Fruit fly (Drosophila melanogaster) whole organism, prepupa: ENCODE measurements around the gene Or98b.

Source experiments
- CG10631 ChIP-seq: fragments of 200-800 bp; sonication (Bioruptor generic); optimal IDR thresholded peaks from 2 replicates; lab custom pipeline; 2016; ENCODE audit warnings: missing biosample characterization, missing genetic modification characterization
- CG10669 ChIP-seq: fragments of 200-800 bp; sonication (Bioruptor generic); optimal IDR thresholded peaks from 3 replicates; lab custom pipeline; 2018; ENCODE audit warnings: missing biosample characterization, mild to moderate bottlenecking, missing genetic modification characterization, moderate library complexity
- CG11294 ChIP-seq: fragments of 200-800 bp; sonication (Bioruptor generic); IDR thresholded peaks from 2 replicates; pipeline ENCODE4 v1.3.6; 2022; ENCODE audit warnings: missing biosample characterization, missing genetic modification characterization
- CG11902 ChIP-seq: fragments of 200-800 bp; sonication (Bioruptor generic); optimal IDR thresholded peaks from 3 replicates; lab custom pipeline; 2016; ENCODE audit warnings: missing biosample characterization, missing genetic modification characterization
- CG15336 ChIP-seq: fragments of 200-800 bp; sonication (Bioruptor generic); IDR thresholded peaks from 2 replicates; pipeline ENCODE4 v1.3.6; 2022; ENCODE audit warnings: missing biosample characterization, missing genetic modification characterization
- CG1621 ChIP-seq: fragments of 200-800 bp; sonication (Bioruptor generic); optimal IDR thresholded peaks from 3 replicates; lab custom pipeline; 2018; ENCODE audit warnings: missing biosample characterization, mild to moderate bottlenecking, missing genetic modification characterization
- CG16779 ChIP-seq: fragments of 200-800 bp; sonication (Bioruptor generic); optimal IDR thresholded peaks from 3 replicates; lab custom pipeline; 2017; ENCODE audit warnings: missing biosample characterization, mild to moderate bottlenecking, missing genetic modification characterization
- CG3032 ChIP-seq: fragments of 200-800 bp; optimal IDR thresholded peaks from 2 replicates; lab custom pipeline; 2019; ENCODE audit warnings: missing biosample characterization, mild to moderate bottlenecking, missing genetic modification characterization, moderate library complexity
- CG31627 ChIP-seq: fragments of 200-800 bp; sonication (Bioruptor generic); optimal IDR thresholded peaks from 3 replicates; lab custom pipeline; 2016; ENCODE audit warnings: missing biosample characterization, missing genetic modification characterization
- CG34406 ChIP-seq: fragments of 200-800 bp; sonication (Bioruptor generic); optimal IDR thresholded peaks from 3 replicates; lab custom pipeline; 2016; ENCODE audit warnings: missing biosample characterization, missing genetic modification characterization
- CG3919 ChIP-seq: fragments of 200-800 bp; sonication (Bioruptor generic); optimal IDR thresholded peaks from 3 replicates; lab custom pipeline; 2016; ENCODE audit warnings: missing biosample characterization, missing genetic modification characterization
- CG6163 ChIP-seq: fragments of 200-800 bp; sonication (Bioruptor generic); IDR thresholded peaks from 3 replicates; pipeline ENCODE4 v1.3.6; 2022; ENCODE audit warnings: missing biosample characterization, missing genetic modification characterization
- CG6276 ChIP-seq: fragments of 200-800 bp; sonication (Bioruptor generic); optimal IDR thresholded peaks from 2 replicates; lab custom pipeline; 2017; ENCODE audit warnings: missing biosample characterization, mild to moderate bottlenecking, missing genetic modification characterization
- CG6792 ChIP-seq: fragments of 200-800 bp; sonication (Bioruptor generic); optimal IDR thresholded peaks from 3 replicates; lab custom pipeline; 2016; ENCODE audit warnings: missing biosample characterization, missing genetic modification characterization
- CG7368 ChIP-seq: fragments of 200-800 bp; sonication (Bioruptor generic); optimal IDR thresholded peaks from 3 replicates; lab custom pipeline; 2016; ENCODE audit warnings: missing biosample characterization, missing genetic modification characterization
- CG8319 ChIP-seq: fragments of 200-800 bp; sonication (Bioruptor generic); optimal IDR thresholded peaks from 3 replicates; lab custom pipeline; 2016; ENCODE audit warnings: missing biosample characterization, missing genetic modification characterization
- CG9139 ChIP-seq: fragments of 200-800 bp; sonication (Bioruptor generic); optimal IDR thresholded peaks from 3 replicates; lab custom pipeline; 2017; ENCODE audit warnings: missing biosample characterization, mild to moderate bottlenecking, missing genetic modification characterization
- Eip75B ChIP-seq: fragments of 200-800 bp; sonication (Bioruptor generic); optimal IDR thresholded peaks from 3 replicates; lab custom pipeline; 2016; ENCODE audit warnings: missing biosample characterization, missing genetic modification characterization
- Eip78C ChIP-seq: fragments of 200-800 bp; sonication (Bioruptor generic); peaks from one replicate; lab custom pipeline; 2016; ENCODE audit warnings: missing biosample characterization, missing genetic modification characterization
- Eip93F ChIP-seq: fragments of 200-800 bp; sonication (Bioruptor generic); optimal IDR thresholded peaks from 2 replicates; lab custom pipeline; 2016; ENCODE audit warnings: missing biosample characterization, mild to moderate bottlenecking, missing genetic modification characterization
- Ets21C ChIP-seq: fragments of 200-800 bp; sonication (Bioruptor generic); optimal IDR thresholded peaks from 3 replicates; lab custom pipeline; 2016; ENCODE audit warnings: missing biosample characterization, missing genetic modification characterization
- Ets96B ChIP-seq: fragments of 200-800 bp; optimal IDR thresholded peaks from 2 replicates; lab custom pipeline; 2019; ENCODE audit warnings: missing biosample characterization, mild to moderate bottlenecking, missing genetic modification characterization, moderate library complexity
- Gug ChIP-seq: fragments of 200-800 bp; sonication (Bioruptor generic); IDR thresholded peaks from 2 replicates; pipeline ENCODE4 v1.3.6; 2022; ENCODE audit warnings: missing biosample characterization, missing genetic modification characterization
- Hr38 ChIP-seq: sonication (Bioruptor generic); optimal IDR thresholded peaks from 2 replicates; lab custom pipeline; 2016; ENCODE audit warnings: missing biosample characterization, missing genetic modification characterization
- Hr4 ChIP-seq: fragments of 200-800 bp; sonication (Bioruptor generic); optimal IDR thresholded peaks from 3 replicates; lab custom pipeline; 2016; ENCODE audit warnings: missing biosample characterization, missing genetic modification characterization
- Lpt ChIP-seq: fragments of 200-800 bp; sonication (Bioruptor generic); optimal IDR thresholded peaks from 3 replicates; lab custom pipeline; 2016; ENCODE audit warnings: missing biosample characterization, missing genetic modification characterization
- OdsH ChIP-seq: fragments of 200-800 bp; sonication (Bioruptor generic); optimal IDR thresholded peaks from 3 replicates; lab custom pipeline; 2016; ENCODE audit warnings: missing biosample characterization, missing genetic modification characterization
- Sox102F ChIP-seq: fragments of 200-800 bp; sonication (Bioruptor generic); optimal IDR thresholded peaks from 2 replicates; lab custom pipeline; 2016; ENCODE audit warnings: missing biosample characterization, mild to moderate bottlenecking, missing genetic modification characterization
- Sox14 ChIP-seq: fragments of 200-800 bp; sonication (Bioruptor generic); optimal IDR thresholded peaks from 3 replicates; lab custom pipeline; 2016; ENCODE audit warnings: missing biosample characterization, missing genetic modification characterization
- acj6 ChIP-seq: fragments of 200-800 bp; sonication (Bioruptor generic); optimal IDR thresholded peaks from 3 replicates; lab custom pipeline; 2016; ENCODE audit warnings: missing biosample characterization, missing genetic modification characterization
- cyc ChIP-seq: fragments of 200-800 bp; sonication (Bioruptor generic); optimal IDR thresholded peaks from 3 replicates; lab custom pipeline; 2016; ENCODE audit warnings: missing biosample characterization, missing genetic modification characterization
- dac ChIP-seq: fragments of 200-800 bp; sonication (Bioruptor generic); optimal IDR thresholded peaks from 2 replicates; lab custom pipeline; 2017; ENCODE audit warnings: missing biosample characterization, mild to moderate bottlenecking, missing genetic modification characterization
- eg ChIP-seq: fragments of 200-800 bp; sonication (Bioruptor generic); IDR thresholded peaks from 3 replicates; pipeline ENCODE4 v1.3.6; 2022; ENCODE audit warnings: missing biosample characterization, missing genetic modification characterization
- esn ChIP-seq: fragments of 200-800 bp; sonication (Bioruptor generic); optimal IDR thresholded peaks from 2 replicates; lab custom pipeline; 2016; ENCODE audit warnings: missing biosample characterization, mild to moderate bottlenecking, missing genetic modification characterization, moderate library complexity
- fd85E ChIP-seq: fragments of 200-800 bp; sonication (Bioruptor generic); optimal IDR thresholded peaks from 3 replicates; lab custom pipeline; 2016; ENCODE audit warnings: missing biosample characterization, missing genetic modification characterization
- fkh ChIP-seq: fragments of 200-800 bp; sonication (Bioruptor generic); optimal IDR thresholded peaks from 3 replicates; lab custom pipeline; 2017; ENCODE audit warnings: missing biosample characterization, mild to moderate bottlenecking, missing genetic modification characterization, moderate library complexity
- lz ChIP-seq: fragments of 200-800 bp; sonication (Bioruptor generic); optimal IDR thresholded peaks from 3 replicates; lab custom pipeline; 2016; ENCODE audit warnings: missing biosample characterization, missing genetic modification characterization
- net ChIP-seq: fragments of 200-800 bp; sonication (Bioruptor generic); optimal IDR thresholded peaks from 3 replicates; lab custom pipeline; 2016; ENCODE audit warnings: missing biosample characterization, missing genetic modification characterization
- spab ChIP-seq: fragments of 200-800 bp; sonication (Bioruptor generic); optimal IDR thresholded peaks from 2 replicates; lab custom pipeline; 2017; ENCODE audit warnings: missing biosample characterization, mild to moderate bottlenecking, missing genetic modification characterization, missing genetic modification reagents
- svp ChIP-seq: fragments of 200-800 bp; sonication (Bioruptor generic); peaks from one replicate; lab custom pipeline; 2016; ENCODE audit warnings: missing biosample characterization, missing genetic modification characterization
- topi ChIP-seq: fragments of 200-800 bp; sonication (Bioruptor generic); optimal IDR thresholded peaks from 3 replicates; lab custom pipeline; 2016; ENCODE audit warnings: missing biosample characterization, missing genetic modification characterization
- vri ChIP-seq: fragments of 200-800 bp; sonication (Bioruptor generic); optimal IDR thresholded peaks from 3 replicates; lab custom pipeline; 2016; ENCODE audit warnings: missing biosample characterization, mild to moderate bottlenecking, missing genetic modification characterization

The Or98b gene

dm6 chr3R:28323718-28324350, 28.2 kb upstream of the Or98b start:
- TF ChIP-seq lz (GFP tag; lab: Kevin White, UChicago) (no peak), cyc (no peak), Gug (GFP tag; lab: Robert Waterston, UW) (no peak), Ets96B (tag; lab: Kevin White, UChicago) (no peak), Hr4 (GFP tag; lab: Kevin White, UChicago) (no peak), Sox14 (GFP tag; lab: Kevin White, UChicago) (no peak), Ets21C (GFP tag; lab: Kevin White, UChicago) (no peak), CG10669 (GFP tag; lab: Kevin White, UChicago) (no peak), CG10631 (no peak), Lpt (GFP tag; lab: Kevin White, UChicago) (no peak), CG6276 (GFP tag; lab: Kevin White, UChicago) (no peak), CG3032 (tag; lab: Kevin White, UChicago) (no peak), Eip75B (GFP tag; lab: Kevin White, UChicago) (no peak)

dm6 chr3R:28324834-28325233, 27.2 kb upstream of the Or98b start:
- TF ChIP-seq svp (peak; percentile 35), cyc (no peak), CG6792 (GFP tag; lab: Kevin White, UChicago) (no peak), Eip78C (GFP tag; lab: Kevin White, UChicago) (peak; percentile 20), acj6 (no peak), CG3919 (GFP tag; lab: Kevin White, UChicago) (no peak), fkh (GFP tag; lab: Kevin White, UChicago) (no peak), vri (GFP tag; lab: Kevin White, UChicago) (no peak)

DNA sequence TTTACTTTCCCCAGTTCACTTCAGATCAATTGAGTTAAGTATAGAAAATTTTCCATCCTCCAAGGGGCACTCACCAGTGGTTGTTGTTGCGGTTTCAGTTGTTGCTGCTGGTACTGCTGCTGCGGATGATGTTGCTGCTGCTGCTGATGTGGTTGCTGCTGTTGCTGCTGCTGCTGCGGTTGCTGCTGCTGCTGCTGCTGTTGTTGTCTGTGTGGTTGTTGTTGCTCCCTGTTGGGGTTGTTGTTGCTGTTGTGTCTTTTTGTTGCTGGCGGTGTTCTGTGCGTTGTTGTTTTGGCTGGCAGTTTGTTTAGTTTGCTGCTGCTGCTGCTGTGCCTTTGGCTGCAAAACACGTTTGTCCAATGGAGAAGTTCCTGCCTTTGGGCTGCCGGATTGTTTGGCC, 26.6 kb upstream of the Or98b start:
- TF ChIP-seq Sox102F (no peak), lz (GFP tag; lab: Kevin White, UChicago) (no peak), CG31627 (GFP tag; lab: Kevin White, UChicago) (no peak), CG15336 (GFP tag; lab: Robert Waterston, UW) (no peak), CG6792 (GFP tag; lab: Kevin White, UChicago) (no peak), CG16779 (tag; lab: Kevin White, UChicago) (no peak), CG7368 (no peak), cyc (no peak), net (GFP tag; lab: Kevin White, UChicago) (no peak), topi (GFP tag; lab: Kevin White, UChicago) (no peak), Eip93F (no peak), CG6276 (GFP tag; lab: Kevin White, UChicago) (no peak), Gug (GFP tag; lab: Robert Waterston, UW) (no peak), eg (GFP tag; lab: Robert Waterston, UW) (no peak), CG3919 (GFP tag; lab: Kevin White, UChicago) (peak; percentile 64), Eip78C (GFP tag; lab: Kevin White, UChicago) (peak; percentile 22), CG6163 (no peak)
- TF ChIP-seq, all 60 proteins: peak for 2

- TF ChIP-seq CG9139 (GFP tag; lab: Kevin White, UChicago) (peak; percentile 100), Hr4 (GFP tag; lab: Kevin White, UChicago) (peak; percentile 100), CG6163 (no peak), net (GFP tag; lab: Kevin White, UChicago) (peak; percentile 100), Ets21C (GFP tag; lab: Kevin White, UChicago) (peak; percentile 100), CG31627 (GFP tag; lab: Kevin White, UChicago) (peak; percentile 100), esn (GFP tag; lab: Kevin White, UChicago) (peak; percentile 100), CG8319 (GFP tag; lab: Kevin White, UChicago) (peak; percentile 100), fd85E (GFP tag; lab: Kevin White, UChicago) (peak; percentile 99), lz (GFP tag; lab: Kevin White, UChicago) (peak; percentile 100), Lpt (GFP tag; lab: Kevin White, UChicago) (peak; percentile 100), CG10669 (GFP tag; lab: Kevin White, UChicago) (peak; percentile 100), CG1621 (peak; percentile 100), dac (GFP tag; lab: Kevin White, UChicago) (peak; percentile 100), OdsH (GFP tag; lab: Kevin White, UChicago) (peak; percentile 100), CG11902 (peak; percentile 99), Hr38 (peak; percentile 99), Eip78C (GFP tag; lab: Kevin White, UChicago) (peak; percentile 100), Sox14 (GFP tag; lab: Kevin White, UChicago) (peak; percentile 100), CG16779 (tag; lab: Kevin White, UChicago) (peak; percentile 100), spab (GFP tag; lab: Kevin White, UChicago) (peak; percentile 100), CG11294 (GFP tag; lab: Robert Waterston, UW) (no peak), Gug (GFP tag; lab: Robert Waterston, UW) (no peak), CG34406 (peak; percentile 100), eg (GFP tag; lab: Robert Waterston, UW) (no peak)
These were observed 25.7 kb upstream of the Or98b start for dm6 chr3R:28326150-28326965.
